Fruit fly (Drosophila melanogaster) whole organism, prepupa: ENCODE data around the gene CG7766.
A peak's percentile ranks its signal among the peaks of the same experiment; 100 is the strongest.

ENCODE experiments used
- Blimp-1 ChIP-seq: fragments of 200-800 bp; sonication (Bioruptor generic); optimal IDR thresholded peaks from 3 replicates; lab custom pipeline; 2017; ENCODE audit warnings: missing biosample characterization, missing genetic modification characterization, mild to moderate bottlenecking, moderate library complexity, missing genetic modification reagents
- CG10631 ChIP-seq: fragments of 200-800 bp; sonication (Bioruptor generic); optimal IDR thresholded peaks from 2 replicates; lab custom pipeline; 2016; ENCODE audit warnings: missing biosample characterization, missing genetic modification characterization
- CG10669 ChIP-seq: fragments of 200-800 bp; sonication (Bioruptor generic); optimal IDR thresholded peaks from 3 replicates; lab custom pipeline; 2018; ENCODE audit warnings: missing biosample characterization, mild to moderate bottlenecking, missing genetic modification characterization, moderate library complexity
- CG11294 ChIP-seq: fragments of 200-800 bp; sonication (Bioruptor generic); IDR thresholded peaks from 2 replicates; pipeline ENCODE4 v1.3.6; 2022; ENCODE audit warnings: missing biosample characterization, missing genetic modification characterization
- CG11762 ChIP-seq: fragments of 200-800 bp; sonication (Bioruptor generic); optimal IDR thresholded peaks from 3 replicates; lab custom pipeline; 2016; ENCODE audit warnings: missing biosample characterization, missing genetic modification characterization; ENCODE audit not compliant: insufficient read depth
- CG11902 ChIP-seq: fragments of 200-800 bp; sonication (Bioruptor generic); optimal IDR thresholded peaks from 3 replicates; lab custom pipeline; 2016; ENCODE audit warnings: missing biosample characterization, missing genetic modification characterization
- CG15336 ChIP-seq: fragments of 200-800 bp; sonication (Bioruptor generic); IDR thresholded peaks from 2 replicates; pipeline ENCODE4 v1.3.6; 2022; ENCODE audit warnings: missing biosample characterization, missing genetic modification characterization
- CG1621 ChIP-seq: fragments of 200-800 bp; sonication (Bioruptor generic); optimal IDR thresholded peaks from 3 replicates; lab custom pipeline; 2018; ENCODE audit warnings: missing biosample characterization, mild to moderate bottlenecking, missing genetic modification characterization
- CG16779 ChIP-seq: fragments of 200-800 bp; sonication (Bioruptor generic); optimal IDR thresholded peaks from 3 replicates; lab custom pipeline; 2017; ENCODE audit warnings: missing biosample characterization, mild to moderate bottlenecking, missing genetic modification characterization
- CG3032 ChIP-seq: fragments of 200-800 bp; optimal IDR thresholded peaks from 2 replicates; lab custom pipeline; 2019; ENCODE audit warnings: missing biosample characterization, mild to moderate bottlenecking, missing genetic modification characterization, moderate library complexity
- CG31627 ChIP-seq: fragments of 200-800 bp; sonication (Bioruptor generic); optimal IDR thresholded peaks from 3 replicates; lab custom pipeline; 2016; ENCODE audit warnings: missing biosample characterization, missing genetic modification characterization
- CG32006 ChIP-seq: fragments of 200-800 bp; sonication (Bioruptor generic); optimal IDR thresholded peaks from 3 replicates; lab custom pipeline; 2017; ENCODE audit warnings: missing biosample characterization, mild to moderate bottlenecking, missing genetic modification characterization
- CG34406 ChIP-seq: fragments of 200-800 bp; sonication (Bioruptor generic); optimal IDR thresholded peaks from 3 replicates; lab custom pipeline; 2016; ENCODE audit warnings: missing biosample characterization, missing genetic modification characterization
- CG3919 ChIP-seq: fragments of 200-800 bp; sonication (Bioruptor generic); optimal IDR thresholded peaks from 3 replicates; lab custom pipeline; 2016; ENCODE audit warnings: missing biosample characterization, missing genetic modification characterization
- CG6163 ChIP-seq: fragments of 200-800 bp; sonication (Bioruptor generic); IDR thresholded peaks from 3 replicates; pipeline ENCODE4 v1.3.6; 2022; ENCODE audit warnings: missing biosample characterization, missing genetic modification characterization
- CG6276 ChIP-seq: fragments of 200-800 bp; sonication (Bioruptor generic); optimal IDR thresholded peaks from 2 replicates; lab custom pipeline; 2017; ENCODE audit warnings: missing biosample characterization, mild to moderate bottlenecking, missing genetic modification characterization
- CG6792 ChIP-seq: fragments of 200-800 bp; sonication (Bioruptor generic); optimal IDR thresholded peaks from 3 replicates; lab custom pipeline; 2016; ENCODE audit warnings: missing biosample characterization, missing genetic modification characterization
- CG6854 ChIP-seq: fragments of 200-800 bp; sonication (Bioruptor generic); optimal IDR thresholded peaks from 2 replicates; lab custom pipeline; 2017; ENCODE audit warnings: missing biosample characterization, mild to moderate bottlenecking, missing genetic modification characterization
- CG7368 ChIP-seq: fragments of 200-800 bp; sonication (Bioruptor generic); optimal IDR thresholded peaks from 3 replicates; lab custom pipeline; 2016; ENCODE audit warnings: missing biosample characterization, missing genetic modification characterization
- CG8119 ChIP-seq: fragments of 200-800 bp; sonication (Bioruptor generic); IDR thresholded peaks from 3 replicates; pipeline ENCODE4 v1.3.6; 2022; ENCODE audit warnings: missing biosample characterization, missing genetic modification characterization
- CG8319 ChIP-seq: fragments of 200-800 bp; sonication (Bioruptor generic); optimal IDR thresholded peaks from 3 replicates; lab custom pipeline; 2016; ENCODE audit warnings: missing biosample characterization, missing genetic modification characterization
- CG8632 ChIP-seq: fragments of 200-800 bp; sonication (Bioruptor generic); optimal IDR thresholded peaks from 3 replicates; lab custom pipeline; 2016; ENCODE audit warnings: missing biosample characterization, missing genetic modification characterization
- CG9139 ChIP-seq: fragments of 200-800 bp; sonication (Bioruptor generic); optimal IDR thresholded peaks from 3 replicates; lab custom pipeline; 2017; ENCODE audit warnings: missing biosample characterization, mild to moderate bottlenecking, missing genetic modification characterization
- Eip75B ChIP-seq: fragments of 200-800 bp; sonication (Bioruptor generic); optimal IDR thresholded peaks from 3 replicates; lab custom pipeline; 2016; ENCODE audit warnings: missing biosample characterization, missing genetic modification characterization
- Eip78C ChIP-seq: fragments of 200-800 bp; sonication (Bioruptor generic); peaks from one replicate; lab custom pipeline; 2016; ENCODE audit warnings: missing biosample characterization, missing genetic modification characterization
- Eip93F ChIP-seq: fragments of 200-800 bp; sonication (Bioruptor generic); optimal IDR thresholded peaks from 2 replicates; lab custom pipeline; 2016; ENCODE audit warnings: missing biosample characterization, mild to moderate bottlenecking, missing genetic modification characterization
- Ets21C ChIP-seq: fragments of 200-800 bp; sonication (Bioruptor generic); optimal IDR thresholded peaks from 3 replicates; lab custom pipeline; 2016; ENCODE audit warnings: missing biosample characterization, missing genetic modification characterization
- Ets96B ChIP-seq: fragments of 200-800 bp; optimal IDR thresholded peaks from 2 replicates; lab custom pipeline; 2019; ENCODE audit warnings: missing biosample characterization, mild to moderate bottlenecking, missing genetic modification characterization, moderate library complexity
- Gug ChIP-seq: fragments of 200-800 bp; sonication (Bioruptor generic); IDR thresholded peaks from 2 replicates; pipeline ENCODE4 v1.3.6; 2022; ENCODE audit warnings: missing biosample characterization, missing genetic modification characterization
- Hr39 ChIP-seq: fragments of 200-800 bp; sonication (Bioruptor generic); optimal IDR thresholded peaks from 2 replicates; lab custom pipeline; 2016; ENCODE audit warnings: missing biosample characterization, missing genetic modification characterization
- Hr4 ChIP-seq: fragments of 200-800 bp; sonication (Bioruptor generic); optimal IDR thresholded peaks from 3 replicates; lab custom pipeline; 2016; ENCODE audit warnings: missing biosample characterization, missing genetic modification characterization
- Sox102F ChIP-seq: fragments of 200-800 bp; sonication (Bioruptor generic); optimal IDR thresholded peaks from 2 replicates; lab custom pipeline; 2016; ENCODE audit warnings: missing biosample characterization, mild to moderate bottlenecking, missing genetic modification characterization
- Sox15 ChIP-seq: fragments of 200-800 bp; sonication (Bioruptor generic); optimal IDR thresholded peaks from 3 replicates; lab custom pipeline; 2016; ENCODE audit warnings: missing biosample characterization, missing genetic modification characterization
- achi ChIP-seq: fragments of 200-800 bp; sonication (Bioruptor generic); optimal IDR thresholded peaks from 3 replicates; lab custom pipeline; 2016; ENCODE audit warnings: missing biosample characterization, missing genetic modification characterization
- acj6 ChIP-seq: fragments of 200-800 bp; sonication (Bioruptor generic); optimal IDR thresholded peaks from 3 replicates; lab custom pipeline; 2016; ENCODE audit warnings: missing biosample characterization, missing genetic modification characterization
- cyc ChIP-seq: fragments of 200-800 bp; sonication (Bioruptor generic); optimal IDR thresholded peaks from 3 replicates; lab custom pipeline; 2016; ENCODE audit warnings: missing biosample characterization, missing genetic modification characterization
- dsx ChIP-seq: fragments of 200-800 bp; optimal IDR thresholded peaks from 3 replicates; lab custom pipeline; 2019; ENCODE audit warnings: missing biosample characterization, mild to moderate bottlenecking, missing genetic modification characterization, moderate library complexity; ENCODE audit not compliant: poor library complexity, severe bottlenecking
- eg ChIP-seq: fragments of 200-800 bp; sonication (Bioruptor generic); IDR thresholded peaks from 3 replicates; pipeline ENCODE4 v1.3.6; 2022; ENCODE audit warnings: missing biosample characterization, missing genetic modification characterization
- fd59A ChIP-seq: fragments of 200-800 bp; sonication (Bioruptor generic); optimal IDR thresholded peaks from 2 replicates; lab custom pipeline; 2017; ENCODE audit warnings: missing biosample characterization, mild to moderate bottlenecking, missing genetic modification characterization, missing genetic modification reagents
- fd85E ChIP-seq: fragments of 200-800 bp; sonication (Bioruptor generic); optimal IDR thresholded peaks from 3 replicates; lab custom pipeline; 2016; ENCODE audit warnings: missing biosample characterization, missing genetic modification characterization
- fkh ChIP-seq: fragments of 200-800 bp; sonication (Bioruptor generic); optimal IDR thresholded peaks from 3 replicates; lab custom pipeline; 2017; ENCODE audit warnings: missing biosample characterization, mild to moderate bottlenecking, missing genetic modification characterization, moderate library complexity
- lz ChIP-seq: fragments of 200-800 bp; sonication (Bioruptor generic); optimal IDR thresholded peaks from 3 replicates; lab custom pipeline; 2016; ENCODE audit warnings: missing biosample characterization, missing genetic modification characterization
- net ChIP-seq: fragments of 200-800 bp; sonication (Bioruptor generic); optimal IDR thresholded peaks from 3 replicates; lab custom pipeline; 2016; ENCODE audit warnings: missing biosample characterization, missing genetic modification characterization
- pdm3 ChIP-seq: fragments of 200-800 bp; sonication (Bioruptor generic); optimal IDR thresholded peaks from 3 replicates; lab custom pipeline; 2016; ENCODE audit warnings: missing biosample characterization, missing genetic modification characterization
- salr ChIP-seq, 2 experiments: fragments of 200-800 bp; sonication (Bioruptor generic); optimal IDR thresholded peaks; 3 replicates each; lab custom pipeline; 2016 to 2018; ENCODE audit warnings: missing biosample characterization in 2 of 2, missing genetic modification characterization in 2 of 2, mild to moderate bottlenecking in 1 of 2
- spab ChIP-seq: fragments of 200-800 bp; sonication (Bioruptor generic); optimal IDR thresholded peaks from 2 replicates; lab custom pipeline; 2017; ENCODE audit warnings: missing biosample characterization, mild to moderate bottlenecking, missing genetic modification characterization, missing genetic modification reagents
- ss ChIP-seq, 2 experiments: fragments of 200-800 bp; sonication (Bioruptor generic); optimal IDR thresholded peaks; 2 replicates in 1 of 2; 3 replicates in 1 of 2; lab custom pipeline; 2017 to 2018; ENCODE audit warnings: mild to moderate bottlenecking in 2 of 2, missing biosample characterization in 2 of 2, missing genetic modification characterization in 2 of 2, moderate library complexity in 1 of 2
- svp ChIP-seq: fragments of 200-800 bp; sonication (Bioruptor generic); peaks from one replicate; lab custom pipeline; 2016; ENCODE audit warnings: missing biosample characterization, missing genetic modification characterization
- topi ChIP-seq: fragments of 200-800 bp; sonication (Bioruptor generic); optimal IDR thresholded peaks from 3 replicates; lab custom pipeline; 2016; ENCODE audit warnings: missing biosample characterization, missing genetic modification characterization

The CG7766 gene

dm6 chrX:9063425-9063824, 40.1 kb downstream of the CG7766 start:
- TF ChIP-seq CG31627 (GFP tag; lab: Kevin White, UChicago) (no peak), CG32006 (GFP tag; lab: Kevin White, UChicago) (peak; percentile 37), Hr4 (GFP tag; lab: Kevin White, UChicago) (peak; percentile 4), fd59A (GFP tag; lab: Kevin White, UChicago) (no peak), CG8119 (GFP tag; lab: Robert Waterston, UW) (peak; percentile 62), eg (peak; percentile 55; the same call in 1 of the 3 replicates), CG16779 (tag; lab: Kevin White, UChicago) (no peak), CG10669 (no peak), CG34406 (GFP tag; lab: Kevin White, UChicago) (peak; percentile 13)

dm6 chrX:9062665-9063064, 40.9 kb downstream of the CG7766 start:
- TF ChIP-seq Blimp-1 (GFP tag; lab: Kevin White, UChicago) = peak; percentile 10
- peak; percentile 74 for TF ChIP-seq CG15336
- TF ChIP-seq Eip75B (GFP tag; lab: Kevin White, UChicago) = peak; percentile 26
- no peak for TF ChIP-seq Eip93F (GFP tag; lab: Kevin White, UChicago)
- TF ChIP-seq CG8632 (GFP tag; lab: Kevin White, UChicago) = peak; percentile 46
- peak; percentile 34 for TF ChIP-seq CG31627 (GFP tag; lab: Kevin White, UChicago)
- TF ChIP-seq topi (GFP tag; lab: Kevin White, UChicago) = peak; percentile 20
- peak; percentile 41 for TF ChIP-seq CG3919
- peak; percentile 8 for TF ChIP-seq pdm3
- peak; percentile 65 for TF ChIP-seq eg
- TF ChIP-seq CG32006 (GFP tag; lab: Kevin White, UChicago) = peak; percentile 59
- peak; percentile 55 for TF ChIP-seq CG3032 (tag; lab: Kevin White, UChicago)
- TF ChIP-seq CG6792 (GFP tag; lab: Kevin White, UChicago) = peak; percentile 51
- TF ChIP-seq CG11762 (GFP tag; lab: Kevin White, UChicago) = no peak
- TF ChIP-seq Ets21C (GFP tag; lab: Kevin White, UChicago) = peak; percentile 23
- TF ChIP-seq achi (GFP tag; lab: Kevin White, UChicago) = peak; percentile 72
- TF ChIP-seq CG34406 (GFP tag; lab: Kevin White, UChicago) = peak; percentile 53
- TF ChIP-seq CG11294 (GFP tag; lab: Robert Waterston, UW) = peak; percentile 53
- no peak for TF ChIP-seq CG6276
- TF ChIP-seq lz = peak; percentile 39
- TF ChIP-seq CG10631 (GFP tag; lab: Kevin White, UChicago) = peak; percentile 64
- peak; percentile 90 for TF ChIP-seq Eip78C (GFP tag; lab: Kevin White, UChicago)
- TF ChIP-seq Sox102F (GFP tag; lab: Kevin White, UChicago) = peak; percentile 50
- TF ChIP-seq CG8319 (GFP tag; lab: Kevin White, UChicago) = no peak
- no peak for TF ChIP-seq CG6854 (GFP tag; lab: Kevin White, UChicago)
- peak; percentile 63 for TF ChIP-seq dsx (GFP tag; lab: Kevin White, UChicago)
- peak; percentile 48 for TF ChIP-seq net (GFP tag; lab: Kevin White, UChicago)
- TF ChIP-seq Hr39 = peak; percentile 35
- peak; percentile 20 for TF ChIP-seq spab (GFP tag; lab: Kevin White, UChicago)
- peak; percentile 79 for TF ChIP-seq CG6163 (GFP tag; lab: Robert Waterston, UW)
- TF ChIP-seq svp (GFP tag; lab: Kevin White, UChicago) = peak; percentile 86
- no peak for TF ChIP-seq CG11902 (GFP tag; lab: Kevin White, UChicago)
- TF ChIP-seq acj6 = peak; percentile 59
- no peak for TF ChIP-seq CG1621 (tag; lab: Kevin White, UChicago)
- TF ChIP-seq salr (GFP tag; optimal IDR thresholded peaks at IDR 0.05; lab: Kevin White, UChicago) = peak in 1 of 2 experiments; percentile 2
- no peak for TF ChIP-seq CG16779 (tag; lab: Kevin White, UChicago)
- peak; percentile 41 for TF ChIP-seq CG10669
- no peak for TF ChIP-seq CG7368 (GFP tag; lab: Kevin White, UChicago)
- TF ChIP-seq Sox15 (GFP tag; lab: Kevin White, UChicago) = peak; percentile 36
- TF ChIP-seq fkh (GFP tag; lab: Kevin White, UChicago) = no peak
- TF ChIP-seq CG9139 = no peak
- TF ChIP-seq fd85E (GFP tag; lab: Kevin White, UChicago) = no peak
- TF ChIP-seq ss (GFP tag; optimal IDR thresholded peaks at IDR 0.05; lab: Kevin White, UChicago) = peak; percentile 41 to 58
- peak; percentile 27 for TF ChIP-seq Ets96B (tag; lab: Kevin White, UChicago)
- peak; percentile 76 for TF ChIP-seq CG8119 (GFP tag; lab: Robert Waterston, UW)
- TF ChIP-seq cyc (GFP tag; lab: Kevin White, UChicago) = peak; percentile 20
- TF ChIP-seq Gug = peak; percentile 63
- peak; percentile 21 for TF ChIP-seq fd59A (GFP tag; lab: Kevin White, UChicago)
